Worm (Caenorhabditis elegans): ENCODE data around the gene dhs-21.

dhs-21 gene

ce11 chrV:12780248-12780647 lies 46.8 kb upstream of the dhs-21 start (continued):
- TF ChIP-seq odd-2 (tag; optimal IDR thresholded peaks at IDR 0.05) (peak; percentile 76), ceh-6 (GFP tag; optimal IDR thresholded peaks at IDR 0.05) (peak; percentile 92), ceh-45 (GFP tag; IDR thresholded peaks at IDR 0.05) (peak; percentile 96), eyg-1 (tag; optimal IDR thresholded peaks at IDR 0.05) (peak; percentile 83), ceh-48 (tag; optimal IDR thresholded peaks at IDR 0.05) (peak; percentile 77), fax-1 (tag; optimal IDR thresholded peaks at IDR 0.05) (peak; percentile 88), rnt-1 (tag; optimal IDR thresholded peaks at IDR 0.05) (peak; percentile 69), unc-55 (GFP tag; optimal IDR thresholded peaks at IDR 0.05) (no peak), hlh-8 (tag; optimal IDR thresholded peaks at IDR 0.05) (peak; percentile 51), ahr-1 (tag; optimal IDR thresholded peaks at IDR 0.05) (peak; percentile 67), unc-42 (tag; optimal IDR thresholded peaks at IDR 0.05) (peak; percentile 68), hlh-13 (GFP tag; optimal IDR thresholded peaks at IDR 0.05) (peak; percentile 80), lim-6 (tag; optimal IDR thresholded peaks at IDR 0.05) (peak; percentile 75), ceh-14 (tag; optimal IDR thresholded peaks at IDR 0.05) (peak; percentile 88), sox-4 (tag; optimal IDR thresholded peaks at IDR 0.05) (peak; percentile 94), unc-3 (GFP tag; conservative IDR thresholded peaks at IDR 0.05) (peak; percentile 96), unc-3 (tag; optimal IDR thresholded peaks at IDR 0.05) (peak; percentile 84), ceh-31 (tag; optimal IDR thresholded peaks at IDR 0.05) (peak; percentile 73), pqm-1 (tag; optimal IDR thresholded peaks at IDR 0.05) (peak; percentile 78), pat-9 (tag; optimal IDR thresholded peaks at IDR 0.05) (peak; percentile 87), tbx-7 (tag; optimal IDR thresholded peaks at IDR 0.05) (no peak)

ce11 chrV:12773852-12774251 lies 40.4 kb upstream of the dhs-21 start:
- TF ChIP-seq hlh-6 (tag; optimal IDR thresholded peaks at IDR 0.05) (no peak), pros-1 (tag; optimal IDR thresholded peaks at IDR 0.05) (no peak), ceh-31 (tag; optimal IDR thresholded peaks at IDR 0.05) (no peak), hlh-15 (tag; optimal IDR thresholded peaks at IDR 0.05) (no peak), sox-4 (tag; optimal IDR thresholded peaks at IDR 0.05) (no peak), sox-2 (GFP tag; IDR thresholded peaks at IDR 0.05) (no peak), unc-86 (tag; optimal IDR thresholded peaks at IDR 0.05) (no peak), sdc-2 (tag; optimal IDR thresholded peaks at IDR 0.05) (no peak), ceh-48 (tag; optimal IDR thresholded peaks at IDR 0.05) (no peak), pha-4 (tag; optimal IDR thresholded peaks at IDR 0.05) (no peak), rnt-1 (tag; optimal IDR thresholded peaks at IDR 0.05) (no peak), unc-55 (GFP tag; optimal IDR thresholded peaks at IDR 0.05) (no peak), lin-11 (tag; optimal IDR thresholded peaks at IDR 0.05) (no peak), fkh-10 (GFP tag; optimal IDR thresholded peaks at IDR 0.05) (no peak), elt-4 (tag; optimal IDR thresholded peaks at IDR 0.05) (no peak), ttx-3 (tag; optimal IDR thresholded peaks at IDR 0.05) (no peak), dve-1 (tag; optimal IDR thresholded peaks at IDR 0.05) (no peak), hlh-30 (tag; optimal IDR thresholded peaks at IDR 0.05; ENCODE audit: insufficient read depth) (no peak)

ce11 chrV:12773222-12773621 lies 39.8 kb upstream of the dhs-21 start, which contains the start of gene ZC455.1:
ZC455.1 (plus strand) TSS chrV:12773522.
- TF ChIP-seq Y22D7AL.16 (tag; optimal IDR thresholded peaks at IDR 0.05) (no peak), npax-4 (tag; optimal IDR thresholded peaks at IDR 0.05) (no peak), ceh-9 (tag; optimal IDR thresholded peaks at IDR 0.05) (no peak), dmd-4 (tag; optimal IDR thresholded peaks at IDR 0.05; ENCODE audit: borderline replicate concordance) (no peak), ceh-34 (tag; optimal IDR thresholded peaks at IDR 0.05) (no peak), ama-1 (optimal IDR thresholded peaks at IDR 0.05) (no peak), syd-9 (tag; optimal IDR thresholded peaks at IDR 0.05) (no peak), fax-1 (tag; optimal IDR thresholded peaks at IDR 0.05) (no peak), pqm-1 (tag; optimal IDR thresholded peaks at IDR 0.05) (no peak), tbx-2 (tag; optimal IDR thresholded peaks at IDR 0.05) (no peak), ceh-19 (GFP tag; optimal IDR thresholded peaks at IDR 0.05) (no peak), unc-55 (GFP tag; optimal IDR thresholded peaks at IDR 0.05) (no peak), ahr-1 (tag; optimal IDR thresholded peaks at IDR 0.05) (no peak), ceh-31 (tag; optimal IDR thresholded peaks at IDR 0.05) (no peak), che-1 (tag; optimal IDR thresholded peaks at IDR 0.05) (no peak), F13H6.1 (tag; optimal IDR thresholded peaks at IDR 0.05) (no peak), K09A11.1 (tag; optimal IDR thresholded peaks at IDR 0.05; ENCODE audit: insufficient read depth) (no peak)

Measured in whole organism, late embryonic.